Worm (Caenorhabditis elegans): ENCODE measurements around the gene pes-1.

DNA sequence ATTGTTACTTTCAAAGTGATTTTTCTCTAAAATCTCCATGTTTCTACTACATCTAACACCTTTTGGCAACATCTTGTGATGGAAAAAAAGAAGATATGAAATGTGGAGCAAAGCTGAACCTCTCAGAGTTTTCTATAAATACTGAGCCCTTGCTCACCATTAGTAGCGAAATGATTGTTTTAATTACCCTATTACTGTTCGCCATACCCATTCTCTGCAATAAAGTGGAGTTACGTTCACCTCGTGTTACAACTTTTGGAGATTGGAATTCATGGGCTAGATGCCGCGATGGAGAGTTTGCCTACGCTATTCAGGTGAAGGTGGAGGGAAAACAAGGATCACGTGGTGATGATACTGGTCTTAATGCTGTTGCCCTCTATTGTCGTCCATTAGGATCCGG is 38.7 kb upstream of the pes-1 start, which contains the start of gene txt-3:
- TF ChIP-seq F52B5.7 (tag; optimal IDR thresholded peaks at IDR 0.05), result no peak
- TF ChIP-seq egrh-3 (GFP tag; IDR thresholded peaks at IDR 0.05), result no peak
- no peak for TF ChIP-seq nhr-90 (tag; optimal IDR thresholded peaks at IDR 0.05)
- no peak for TF ChIP-seq hmg-1.2 (GFP tag; IDR thresholded peaks at IDR 0.05)
- TF ChIP-seq attf-3 (GFP tag; conservative IDR thresholded peaks at IDR 0.05), result no peak
- no peak for TF ChIP-seq lag-1 (GFP tag; IDR thresholded peaks at IDR 0.05)
- TF ChIP-seq sdz-38 (tag; optimal IDR thresholded peaks at IDR 0.05), result no peak
